Worm (Caenorhabditis elegans): ENCODE results near the gene C52D10.3.

Gene C52D10.3

DNA sequence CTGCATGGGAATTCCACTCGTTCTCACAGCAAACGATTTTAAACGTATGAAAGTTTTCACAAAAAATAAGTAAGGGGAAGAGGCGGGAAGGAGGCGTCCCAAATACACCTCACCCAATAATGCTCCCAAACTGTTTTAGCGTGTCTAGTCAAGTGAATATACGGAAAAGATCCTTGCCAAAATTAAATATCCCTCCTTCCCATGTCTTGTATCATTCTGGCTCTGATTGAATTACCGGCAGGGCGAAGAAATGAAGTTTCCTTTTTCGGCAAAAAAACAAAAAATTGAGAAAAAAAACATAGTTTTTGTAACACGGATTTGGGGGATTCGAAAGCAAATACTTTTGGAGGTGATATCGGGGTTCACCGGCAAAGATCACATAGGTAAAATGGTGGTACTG is 62.7 kb downstream of the C52D10.3 start:
- TF ChIP-seq npax-4 (tag; optimal IDR thresholded peaks at IDR 0.05), result no peak
- peak; percentile 71 for TF ChIP-seq unc-42 (tag; optimal IDR thresholded peaks at IDR 0.05)
- no peak for TF ChIP-seq hlh-13 (GFP tag; optimal IDR thresholded peaks at IDR 0.05)
